Fruit fly (Drosophila melanogaster) whole organism, embryonic: Measurements from ENCODE around the gene Argk1.

Source experiments
- B-H1 ChIP-seq: fragments of 200-800 bp; sonication (Bioruptor generic); IDR thresholded peaks from 3 replicates; pipeline ENCODE4 v1.3.6; 2022; ENCODE audit warnings: missing biosample characterization, missing genetic modification characterization
- CG10267 ChIP-seq: fragments of 200-800 bp; sonication (Bioruptor generic); optimal IDR thresholded peaks from 2 replicates; lab custom pipeline; 2018; ENCODE audit warnings: missing biosample characterization, mild to moderate bottlenecking, missing genetic modification characterization, moderate library complexity
- CG10431 ChIP-seq: fragments of 200-800 bp; sonication (Bioruptor generic); optimal IDR thresholded peaks from 3 replicates; lab custom pipeline; 2018; ENCODE audit warnings: missing biosample characterization, mild to moderate bottlenecking, missing genetic modification characterization
- CG10543 ChIP-seq: fragments of 200-800 bp; sonication (Bioruptor generic); optimal IDR thresholded peaks from 3 replicates; lab custom pipeline; 2017; ENCODE audit warnings: missing biosample characterization, mild to moderate bottlenecking, missing genetic modification characterization, moderate library complexity
- CG10959 ChIP-seq: fragments of 200-800 bp; sonication (Bioruptor generic); IDR thresholded peaks from 2 replicates; pipeline ENCODE4 v1.3.6; 2022; ENCODE audit warnings: missing biosample characterization, missing genetic modification characterization
- CG11504 ChIP-seq: fragments of 200-800 bp; sonication (Bioruptor generic); optimal IDR thresholded peaks from 3 replicates; lab custom pipeline; 2019; ENCODE audit warnings: missing biosample characterization, mild to moderate bottlenecking, missing genetic modification characterization, moderate library complexity
- CG14441 ChIP-seq: fragments of 200-800 bp; sonication (Bioruptor generic); IDR thresholded peaks from 2 replicates; pipeline ENCODE4 v1.3.6; 2022; ENCODE audit warnings: missing biosample characterization, missing genetic modification characterization
- CG14710 ChIP-seq: fragments of 200-800 bp; sonication (Bioruptor generic); optimal IDR thresholded peaks from 3 replicates; lab custom pipeline; 2019; ENCODE audit warnings: missing biosample characterization, mild to moderate bottlenecking, missing genetic modification characterization, moderate library complexity
- CG15269 ChIP-seq: fragments of 200-800 bp; sonication (Bioruptor generic); optimal IDR thresholded peaks from 2 replicates; lab custom pipeline; 2018; ENCODE audit warnings: missing biosample characterization, mild to moderate bottlenecking, missing genetic modification characterization, moderate library complexity
- CG16813 ChIP-seq: fragments of 200-800 bp; sonication (Bioruptor generic); IDR thresholded peaks from 3 replicates; pipeline ENCODE4 v1.3.6; 2022; ENCODE audit warnings: missing biosample characterization, missing genetic modification characterization; ENCODE audit not compliant: partially characterized antibody
- CG17802 ChIP-seq: fragments of 200-800 bp; sonication (Bioruptor generic); optimal IDR thresholded peaks from 2 replicates; lab custom pipeline; 2018; ENCODE audit warnings: missing biosample characterization, mild to moderate bottlenecking, missing genetic modification characterization, moderate library complexity
- CG1832 ChIP-seq: fragments of 200-800 bp; sonication (Bioruptor generic); optimal IDR thresholded peaks from 2 replicates; lab custom pipeline; 2017; ENCODE audit warnings: missing biosample characterization, mild to moderate bottlenecking, missing genetic modification characterization, inconsistent platforms
- CG2712 ChIP-seq: fragments of 200-800 bp; optimal IDR thresholded peaks from 3 replicates; lab custom pipeline; 2019; ENCODE audit warnings: missing biosample characterization, mild to moderate bottlenecking, missing genetic modification characterization, moderate library complexity
- CG30403 ChIP-seq: fragments of 200-800 bp; sonication (Bioruptor generic); optimal IDR thresholded peaks from 3 replicates; lab custom pipeline; 2016; ENCODE audit warnings: missing biosample characterization, missing genetic modification characterization
- CG3065 ChIP-seq: fragments of 200-800 bp; sonication (Bioruptor generic); optimal IDR thresholded peaks from 2 replicates; lab custom pipeline; 2016; ENCODE audit warnings: missing biosample characterization, missing genetic modification characterization
- CG4854 ChIP-seq: fragments of 200-800 bp; sonication (Bioruptor generic); optimal IDR thresholded peaks from 2 replicates; lab custom pipeline; 2016; ENCODE audit warnings: missing biosample characterization, missing genetic modification characterization, inconsistent platforms
- CG7372 ChIP-seq: fragments of 200-800 bp; sonication (Bioruptor generic); IDR thresholded peaks from 2 replicates; pipeline ENCODE4 v1.3.6; 2022; ENCODE audit warnings: missing biosample characterization, missing genetic modification characterization
- CG9876 ChIP-seq: fragments of 200-800 bp; sonication (Bioruptor generic); optimal IDR thresholded peaks from 2 replicates; lab custom pipeline; 2016; ENCODE audit warnings: missing biosample characterization, missing genetic modification characterization
- CHES-1-like ChIP-seq: fragments of 200-800 bp; sonication (Bioruptor generic); optimal IDR thresholded peaks from 2 replicates; lab custom pipeline; 2016; ENCODE audit warnings: missing biosample characterization, missing genetic modification characterization
- CTCF ChIP-seq: fragments of 200-800 bp; sonication (Bioruptor generic); optimal IDR thresholded peaks from 2 replicates; lab custom pipeline; 2017; ENCODE audit warnings: missing biosample characterization, mild to moderate bottlenecking, missing genetic modification characterization, moderate library complexity
- Camta ChIP-seq: fragments of 200-800 bp; sonication (Bioruptor generic); optimal IDR thresholded peaks from 2 replicates; lab custom pipeline; 2016; ENCODE audit warnings: missing biosample characterization, missing genetic modification characterization
- CkIIα-i1 ChIP-seq: fragments of 200-800 bp; sonication (Bioruptor generic); IDR thresholded peaks from 2 replicates; pipeline ENCODE4 v1.3.6; 2022; ENCODE audit warnings: missing biosample characterization, missing genetic modification characterization
- CoRest ChIP-seq: fragments of 200-800 bp; sonication (Bioruptor generic); optimal IDR thresholded peaks from 3 replicates; lab custom pipeline; 2018; ENCODE audit warnings: missing biosample characterization, mild to moderate bottlenecking, missing genetic modification characterization, moderate library complexity
- Dfd ChIP-seq, 2 experiments: fragments of >200 bp; optimal IDR thresholded peaks; 2 replicates each; lab custom pipeline; 2017; ENCODE audit warnings: missing biosample characterization in 2 of 2, missing genetic modification characterization in 2 of 2
- E2f2 ChIP-seq: fragments of 200-800 bp; sonication (Bioruptor generic); IDR thresholded peaks from 2 replicates; pipeline ENCODE4 v1.3.6; 2022; ENCODE audit warnings: missing biosample characterization, missing genetic modification characterization
- Ets97D ChIP-seq: fragments of 200-800 bp; sonication (Bioruptor generic); optimal IDR thresholded peaks from 3 replicates; lab custom pipeline; 2016; ENCODE audit warnings: missing biosample characterization, missing genetic modification characterization
- H15 ChIP-seq: fragments of 200-800 bp; sonication (Bioruptor generic); IDR thresholded peaks from 3 replicates; pipeline ENCODE4 v1.3.6; 2022; ENCODE audit warnings: missing biosample characterization, missing genetic modification characterization
- Mes4 ChIP-seq: fragments of 200-800 bp; sonication (Bioruptor generic); optimal IDR thresholded peaks from 2 replicates; lab custom pipeline; 2016; ENCODE audit warnings: missing biosample characterization, missing genetic modification characterization
- NfI ChIP-seq: fragments of 200-800 bp; sonication (Bioruptor generic); optimal IDR thresholded peaks from 3 replicates; lab custom pipeline; 2018; ENCODE audit warnings: missing biosample characterization, mild to moderate bottlenecking, missing genetic modification characterization, moderate library complexity
- Ptx1 ChIP-seq: fragments of 200-800 bp; sonication (Bioruptor generic); IDR thresholded peaks from 2 replicates; pipeline ENCODE4 v1.3.6; 2022; ENCODE audit warnings: missing biosample characterization, missing genetic modification characterization
- Rfx ChIP-seq: fragments of 200-800 bp; sonication (Bioruptor generic); IDR thresholded peaks from 2 replicates; pipeline ENCODE4 v1.3.6; 2022; ENCODE audit warnings: missing biosample characterization, missing genetic modification characterization
- Sox100B ChIP-seq: fragments of 200-800 bp; sonication (Bioruptor generic); optimal IDR thresholded peaks from 3 replicates; lab custom pipeline; 2018; ENCODE audit warnings: missing biosample characterization, mild to moderate bottlenecking, missing genetic modification characterization
- Stat92E ChIP-seq, 3 experiments: fragments of >200 bp in 2 of 3; fragments of 200-800 bp in 1 of 3; sonication (Bioruptor generic) in 1 of 3; optimal IDR thresholded peaks; 2 replicates each; lab custom pipeline; 2017 to 2019; ENCODE audit warnings: missing biosample characterization in 3 of 3, missing genetic modification characterization in 3 of 3, mild to moderate bottlenecking in 1 of 3, moderate library complexity in 1 of 3
- Tbp ChIP-seq: fragments of >200 bp; optimal IDR thresholded peaks from 2 replicates; lab custom pipeline; 2018; ENCODE audit warnings: missing biosample characterization, missing genetic modification characterization
- Vsx1 ChIP-seq: fragments of 200-800 bp; sonication (Bioruptor generic); optimal IDR thresholded peaks from 2 replicates; lab custom pipeline; 2017; ENCODE audit warnings: missing biosample characterization, mild to moderate bottlenecking, missing genetic modification characterization, missing genetic modification reagents
- Xbp1 ChIP-seq: fragments of 200-800 bp; sonication (Bioruptor generic); optimal IDR thresholded peaks from 3 replicates; lab custom pipeline; 2016; ENCODE audit warnings: missing biosample characterization, mild to moderate bottlenecking, missing genetic modification characterization
- ab ChIP-seq: fragments of 200-800 bp; sonication (Bioruptor generic); optimal IDR thresholded peaks from 2 replicates; lab custom pipeline; 2016; ENCODE audit warnings: missing biosample characterization, missing genetic modification characterization
- corto ChIP-seq: fragments of 200-800 bp; sonication (Bioruptor generic); optimal IDR thresholded peaks from 2 replicates; lab custom pipeline; 2016; ENCODE audit warnings: missing biosample characterization, mild to moderate bottlenecking, missing genetic modification characterization, moderate library complexity
- dmrt11E ChIP-seq: fragments of 200-800 bp; sonication (Bioruptor generic); optimal IDR thresholded peaks from 3 replicates; lab custom pipeline; 2018; ENCODE audit warnings: missing biosample characterization, mild to moderate bottlenecking, missing genetic modification characterization, moderate library complexity
- ems ChIP-seq: fragments of 200-800 bp; sonication (Bioruptor generic); optimal IDR thresholded peaks from 3 replicates; lab custom pipeline; 2016; ENCODE audit warnings: missing biosample characterization, missing genetic modification characterization
- gfzf ChIP-seq: fragments of 200-800 bp; sonication (Bioruptor generic); optimal IDR thresholded peaks from 2 replicates; lab custom pipeline; 2016; ENCODE audit warnings: missing biosample characterization, mild to moderate bottlenecking, missing genetic modification characterization, moderate library complexity
- insv ChIP-seq, 2 experiments: fragments of 200-800 bp; sonication (Bioruptor generic); optimal IDR thresholded peaks; 3 replicates each; lab custom pipeline; 2016 to 2018; ENCODE audit warnings: missing biosample characterization in 2 of 2, missing genetic modification characterization in 2 of 2
- klu ChIP-seq: fragments of 200-800 bp; sonication (Bioruptor generic); IDR thresholded peaks from 2 replicates; pipeline ENCODE4 v1.3.6; 2022; ENCODE audit warnings: missing biosample characterization, missing genetic modification characterization
- luna ChIP-seq: fragments of 200-800 bp; sonication (Bioruptor generic); optimal IDR thresholded peaks from 2 replicates; lab custom pipeline; 2016; ENCODE audit warnings: missing biosample characterization, missing genetic modification characterization
- peb ChIP-seq: fragments of 200-800 bp; sonication (Bioruptor generic); IDR thresholded peaks from 2 replicates; pipeline ENCODE4 v1.3.6; 2022; ENCODE audit warnings: missing biosample characterization, missing genetic modification characterization
- phol ChIP-seq: fragments of 200-800 bp; sonication (Bioruptor generic); optimal IDR thresholded peaks from 3 replicates; lab custom pipeline; 2018; ENCODE audit warnings: missing biosample characterization, mild to moderate bottlenecking, missing genetic modification characterization, moderate library complexity
- pros ChIP-seq: fragments of 200-800 bp; sonication (Bioruptor generic); optimal IDR thresholded peaks from 3 replicates; lab custom pipeline; 2019; ENCODE audit warnings: missing biosample characterization, mild to moderate bottlenecking, missing genetic modification characterization, moderate library complexity
- schlank ChIP-seq: fragments of 200-800 bp; sonication (Bioruptor generic); optimal IDR thresholded peaks from 2 replicates; lab custom pipeline; 2018; ENCODE audit warnings: missing biosample characterization, mild to moderate bottlenecking, missing genetic modification characterization
- shn ChIP-seq: fragments of 200-800 bp; sonication (Bioruptor generic); optimal IDR thresholded peaks from 3 replicates; lab custom pipeline; 2016; ENCODE audit warnings: missing biosample characterization, missing genetic modification characterization
- sisA ChIP-seq: fragments of 200-800 bp; sonication (Bioruptor generic); IDR thresholded peaks from 2 replicates; pipeline ENCODE4 v1.3.6; 2022; ENCODE audit warnings: missing biosample characterization, missing genetic modification characterization
- sr ChIP-seq: fragments of 200-800 bp; sonication (Bioruptor generic); IDR thresholded peaks from 3 replicates; pipeline ENCODE4 v1.3.6; 2022; ENCODE audit warnings: missing biosample characterization, missing genetic modification characterization
- stwl ChIP-seq: fragments of 200-800 bp; sonication (Bioruptor generic); optimal IDR thresholded peaks from 3 replicates; lab custom pipeline; 2018; ENCODE audit warnings: missing biosample characterization, mild to moderate bottlenecking, missing genetic modification characterization, moderate library complexity

Argk1 gene

dm6 chr3L:9032871-9033270, 33.0 kb downstream of the Argk1 start (continued):
- TF ChIP-seq ab (GFP tag; lab: Kevin White, UChicago) (no peak), CG2712 (tag; lab: Kevin White, UChicago) (peak; percentile 34), CG7372 (GFP tag; lab: Robert Waterston, UW) (no peak), E2f2 (GFP tag; lab: Robert Waterston, UW) (no peak), CG11504 (tag; lab: Kevin White, UChicago) (peak; percentile 60), phol (peak; percentile 57), corto (GFP tag; lab: Kevin White, UChicago) (no peak), ems (GFP tag; lab: Kevin White, UChicago) (no peak), Dfd (GFP tag; optimal IDR thresholded peaks at IDR 0.05; lab: Kevin White, UChicago) (no peak), CG9876 (no peak), gfzf (no peak), CG14441 (GFP tag; lab: Robert Waterston, UW) (no peak), CTCF (GFP tag; lab: Kevin White, UChicago) (no peak), CG30403 (no peak), CG17802 (no peak), sisA (GFP tag; lab: Robert Waterston, UW) (no peak), CG10959 (GFP tag; lab: Robert Waterston, UW) (0 out of 2 replicates have a peak, but pooled peaks have one; percentile 8), H15 (GFP tag; lab: Robert Waterston, UW) (no peak), Tbp (GFP tag; lab: Kevin White, UChicago) (no peak), CG10543 (no peak), Ptx1 (GFP tag; lab: Robert Waterston, UW) (peak; percentile 31; the same call in 1 of the 2 replicates), Sox100B (GFP tag; lab: Kevin White, UChicago) (peak; percentile 29), CG3065 (no peak), CHES-1-like (GFP tag; lab: Kevin White, UChicago) (no peak), CG4854 (GFP tag; lab: Kevin White, UChicago) (no peak), CkIIα-i1 (GFP tag; lab: Robert Waterston, UW) (no peak), CG10267 (peak; percentile 21), Mes4 (GFP tag; lab: Kevin White, UChicago) (no peak), luna (GFP tag; lab: Kevin White, UChicago) (no peak), peb (GFP tag; lab: Robert Waterston, UW) (no peak), Camta (GFP tag; lab: Kevin White, UChicago) (no peak), CG16813 (GFP tag; lab: Robert Waterston, UW) (no peak), B-H1 (GFP tag; lab: Robert Waterston, UW) (no peak), Stat92E (GFP tag; optimal IDR thresholded peaks at IDR 0.05; lab: Kevin White, UChicago) (peak in 1 of 3 experiments; percentile 34), pros (GFP tag; lab: Kevin White, UChicago) (no peak), schlank (no peak), Rfx (GFP tag; lab: Robert Waterston, UW) (no peak), Ets97D (no peak), CG14710 (tag; lab: Kevin White, UChicago) (peak; percentile 32), CoRest (tag; lab: Kevin White, UChicago) (peak; percentile 19), NfI (GFP tag; lab: Kevin White, UChicago) (no peak), dmrt11E (tag; lab: Kevin White, UChicago) (peak; percentile 58), CG15269 (no peak), CG10431 (GFP tag; lab: Kevin White, UChicago) (no peak), Vsx1 (no peak), klu (GFP tag; lab: Robert Waterston, UW) (no peak), shn (GFP tag; lab: Kevin White, UChicago) (no peak), stwl (no peak), insv (GFP tag; optimal IDR thresholded peaks at IDR 0.05; lab: Kevin White, UChicago) (no peak), Xbp1 (GFP tag; lab: Kevin White, UChicago) (no peak), CG1832 (GFP tag; lab: Kevin White, UChicago) (no peak), sr (no peak)
